Worm (Caenorhabditis elegans): ENCODE results near the gene srv-11.

Gene srv-11

DNA sequence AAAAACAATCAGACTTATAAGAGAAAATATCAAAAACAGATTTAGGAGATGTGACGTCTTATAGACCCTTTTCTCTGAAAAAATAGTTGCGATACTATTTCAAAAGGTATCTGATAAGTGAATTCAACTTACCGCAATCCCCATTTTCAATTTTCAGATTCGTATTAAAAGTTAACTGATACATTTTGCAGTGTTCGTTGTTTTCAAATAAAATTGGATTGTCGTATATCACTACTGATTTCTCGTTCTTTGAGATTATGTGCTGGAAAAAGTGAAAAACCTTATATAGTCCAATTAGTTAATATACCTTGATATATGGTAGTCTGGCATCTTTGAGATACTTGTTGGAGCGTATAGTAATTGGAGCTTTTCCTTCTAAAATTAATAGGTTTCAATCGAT is 9.0 kb upstream of the srv-11 start:
- TF ChIP-seq irx-1 (tag; optimal IDR thresholded peaks at IDR 0.05) (no peak), elt-3 (tag; optimal IDR thresholded peaks at IDR 0.05) (no peak), nhr-12 (tag; optimal IDR thresholded peaks at IDR 0.05) (no peak), efl-3 (GFP tag; optimal IDR thresholded peaks at IDR 0.05) (no peak), ceh-88 (GFP tag; IDR thresholded peaks at IDR 0.05) (no peak), F16B12.6 (tag; optimal IDR thresholded peaks at IDR 0.05) (no peak), zag-1 (tag; optimal IDR thresholded peaks at IDR 0.05) (no peak), ceh-63 (GFP tag; optimal IDR thresholded peaks at IDR 0.05) (no peak), swsn-7 (tag; optimal IDR thresholded peaks at IDR 0.05) (no peak), unc-30 (tag; optimal IDR thresholded peaks at IDR 0.05) (no peak), egl-27 (tag; optimal IDR thresholded peaks at IDR 0.05) (no peak), pax-3 (tag; optimal IDR thresholded peaks at IDR 0.05) (no peak)

DNA sequence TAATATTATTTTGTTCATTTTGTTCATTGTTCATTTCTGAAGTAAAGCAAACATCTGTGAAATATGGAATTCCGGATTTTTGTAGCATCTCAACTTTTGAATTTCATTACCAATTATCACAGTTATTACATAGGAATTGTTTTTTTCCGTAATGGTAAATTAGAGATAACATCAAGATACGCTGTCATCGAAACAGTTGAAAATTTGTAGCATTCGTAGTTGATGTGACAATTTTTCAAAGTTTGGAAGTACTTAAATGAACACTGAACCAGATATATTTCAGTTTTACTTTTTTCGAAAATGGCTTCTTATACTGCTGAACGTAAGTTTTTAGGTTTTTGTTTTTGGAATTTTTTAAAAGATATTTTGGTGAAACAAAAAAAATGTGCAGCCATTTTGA is 4.3 kb upstream of the srv-11 start, which contains the start of gene H25K10.4:
TSS of gene H25K10.4 (plus strand) at position 301 of the 400 bp plus-strand sequence.
- no peak for TF ChIP-seq nhr-237 (tag; optimal IDR thresholded peaks at IDR 0.05)
- TF ChIP-seq elt-2 (tag; optimal IDR thresholded peaks at IDR 0.05): no peak
- TF ChIP-seq pax-3 (tag; optimal IDR thresholded peaks at IDR 0.05): no peak
- no peak for TF ChIP-seq Y116A8C.19 (tag; optimal IDR thresholded peaks at IDR 0.05; ENCODE audit: borderline replicate concordance)
- no peak for TF ChIP-seq fos-1 (tag; optimal IDR thresholded peaks at IDR 0.05)
- TF ChIP-seq nhr-71 (tag; optimal IDR thresholded peaks at IDR 0.05): no peak
- no peak for TF ChIP-seq sup-37 (GFP tag; optimal IDR thresholded peaks at IDR 0.05)
- no peak for TF ChIP-seq zip-4 (GFP tag; optimal IDR thresholded peaks at IDR 0.05)
- TF ChIP-seq F16B12.6 (tag; optimal IDR thresholded peaks at IDR 0.05): no peak
- no peak for TF ChIP-seq unc-98 (GFP tag; IDR thresholded peaks at IDR 0.05)
- no peak for TF ChIP-seq snu-23 (GFP tag; optimal IDR thresholded peaks at IDR 0.05)
- no peak for TF ChIP-seq lin-15B (tag; optimal IDR thresholded peaks at IDR 0.05)
- no peak for TF ChIP-seq ces-1 (GFP tag; optimal IDR thresholded peaks at IDR 0.05)
- TF ChIP-seq isw-1 (GFP tag; IDR thresholded peaks at IDR 0.05): no peak
- no peak for TF ChIP-seq efl-3 (GFP tag; optimal IDR thresholded peaks at IDR 0.05)

DNA sequence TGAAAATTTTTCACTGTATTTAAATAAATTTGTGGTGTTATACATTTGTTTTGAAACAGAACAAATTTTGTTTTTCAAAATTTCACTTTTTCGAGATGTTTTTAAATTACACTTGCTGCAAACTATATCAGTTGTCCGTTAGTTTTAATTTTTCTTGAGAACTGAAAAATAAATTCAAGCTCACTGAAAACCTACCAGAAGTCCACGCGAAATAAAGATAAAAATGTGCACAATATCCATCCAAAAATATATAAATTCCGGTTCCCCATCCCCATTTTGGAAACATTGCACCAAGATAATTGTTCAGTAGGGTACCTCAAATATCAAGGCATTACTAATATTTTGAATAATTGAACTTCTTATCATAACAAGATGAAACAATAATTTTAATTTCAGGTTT is 771 bp downstream of the srv-11 start:
- TF ChIP-seq lin-35 (GFP tag; optimal IDR thresholded peaks at IDR 0.05): no peak
- TF ChIP-seq sox-4 (tag; optimal IDR thresholded peaks at IDR 0.05): no peak
- no peak for TF ChIP-seq mep-1 (tag; optimal IDR thresholded peaks at IDR 0.05)
- TF ChIP-seq ama-1 (optimal IDR thresholded peaks at IDR 0.05): no peak
- no peak for TF ChIP-seq elt-2 (tag; optimal IDR thresholded peaks at IDR 0.05)
- no peak for TF ChIP-seq ces-1 (GFP tag; optimal IDR thresholded peaks at IDR 0.05)
- TF ChIP-seq snpc-4 (tag; optimal IDR thresholded peaks at IDR 0.05): no peak
- no peak for TF ChIP-seq hlh-4 (tag; optimal IDR thresholded peaks at IDR 0.05)
- no peak for TF ChIP-seq blmp-1 (tag; optimal IDR thresholded peaks at IDR 0.05)
- TF ChIP-seq egl-13 (tag; optimal IDR thresholded peaks at IDR 0.05): no peak
- TF ChIP-seq egl-27 (tag; optimal IDR thresholded peaks at IDR 0.05): no peak
- TF ChIP-seq mdl-1 (tag; optimal IDR thresholded peaks at IDR 0.05): no peak
- no peak for TF ChIP-seq vab-15 (tag; optimal IDR thresholded peaks at IDR 0.05)
- no peak for TF ChIP-seq lir-3 (tag; optimal IDR thresholded peaks at IDR 0.05; ENCODE audit: poor library complexity)
- TF ChIP-seq F16B12.6 (tag; optimal IDR thresholded peaks at IDR 0.05): no peak
- TF ChIP-seq alr-1 (tag; optimal IDR thresholded peaks at IDR 0.05; ENCODE audit: borderline replicate concordance): no peak
- TF ChIP-seq fkh-8 (tag; optimal IDR thresholded peaks at IDR 0.05): no peak

DNA sequence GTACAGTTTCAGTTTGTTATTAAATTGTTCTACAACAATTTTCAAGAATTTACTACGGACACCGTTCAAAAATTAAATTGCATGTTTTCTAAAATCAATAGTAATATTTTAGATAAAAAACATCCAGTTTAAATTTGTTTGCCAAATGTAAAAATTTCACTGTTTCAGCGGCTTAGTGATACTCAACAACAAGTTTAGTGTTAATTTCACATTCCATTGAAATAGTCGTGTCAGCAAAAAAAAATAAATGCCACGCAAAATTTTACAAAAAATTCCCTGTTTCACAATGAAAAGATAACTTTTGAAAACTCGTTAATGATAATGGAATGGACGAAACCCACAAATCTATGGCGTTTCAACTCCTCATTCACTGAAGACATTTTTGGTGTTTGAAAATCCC is 5.3 kb downstream of the srv-11 start:
- TF ChIP-seq ceh-90 (tag; optimal IDR thresholded peaks at IDR 0.05): no peak
- TF ChIP-seq dpl-1 (GFP tag; optimal IDR thresholded peaks at IDR 0.05): no peak
- no peak for TF ChIP-seq nhr-77 (tag; optimal IDR thresholded peaks at IDR 0.05)
- no peak for TF ChIP-seq nhr-76 (tag; optimal IDR thresholded peaks at IDR 0.05)
- no peak for TF ChIP-seq ets-5 (GFP tag; IDR thresholded peaks at IDR 0.05)
- TF ChIP-seq elt-3 (tag; optimal IDR thresholded peaks at IDR 0.05): no peak
- TF ChIP-seq ztf-11 (tag; optimal IDR thresholded peaks at IDR 0.05): no peak
- no peak for TF ChIP-seq unc-86 (tag; optimal IDR thresholded peaks at IDR 0.05)
- TF ChIP-seq swsn-7 (tag; optimal IDR thresholded peaks at IDR 0.05): no peak

Data from whole organism, L1 larva.